Fruit fly (Drosophila melanogaster) Kc167 (cell line): ENCODE data around the gene rost.

ENCODE experiments used
- Myc ChIP-seq: fragments of >200 bp; optimal IDR thresholded peaks from 2 replicates; lab custom pipeline; 2017; ENCODE audit warnings: missing external identifiers
- Sin3A ChIP-seq: fragments of >200 bp; optimal IDR thresholded peaks from 2 replicates; lab custom pipeline; 2018; ENCODE audit warnings: missing external identifiers
- h ChIP-seq: fragments of >200 bp; optimal IDR thresholded peaks from 3 replicates; lab custom pipeline; 2018; ENCODE audit warnings: missing external identifiers
- insv ChIP-seq: fragments of >200 bp; optimal IDR thresholded peaks from 3 replicates; lab custom pipeline; 2018; ENCODE audit warnings: missing external identifiers
- psq ChIP-seq: fragments of >200 bp; optimal IDR thresholded peaks from 2 replicates; lab custom pipeline; 2017; ENCODE audit warnings: missing external identifiers
- ttk ChIP-seq: sonication (Bioruptor generic); optimal IDR thresholded peaks from 2 replicates; lab custom pipeline; 2017; ENCODE audit warnings: missing external identifiers

Gene rost

DNA sequence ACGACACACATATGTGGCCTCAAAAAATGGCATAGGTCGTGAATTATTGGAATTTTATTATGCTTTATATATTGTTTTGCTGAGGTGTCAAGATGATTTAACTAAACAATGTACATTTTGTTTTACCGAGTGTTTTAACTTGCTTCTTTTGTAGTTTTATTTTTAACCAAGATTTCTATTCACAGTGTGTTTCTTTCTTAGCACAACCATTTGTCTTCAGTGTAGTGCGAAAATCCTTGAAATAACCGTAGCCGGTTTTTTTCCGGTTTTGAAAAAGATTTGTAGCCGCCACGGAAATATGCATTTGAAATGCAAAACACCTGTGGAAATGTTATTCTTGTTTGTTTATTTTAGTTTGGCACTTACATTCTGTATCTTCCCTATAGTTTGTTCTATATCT lies 32.2 kb downstream of the rost start:
- TF ChIP-seq Myc = no peak
- no peak for TF ChIP-seq psq (lab: Kevin White, UChicago)
- TF ChIP-seq insv (lab: Kevin White, UChicago) = no peak
- TF ChIP-seq h (lab: Kevin White, UChicago) = no peak
- no peak for TF ChIP-seq Sin3A (lab: Kevin White, UChicago)
- no peak for TF ChIP-seq ttk (lab: Kevin White, UChicago)

DNA sequence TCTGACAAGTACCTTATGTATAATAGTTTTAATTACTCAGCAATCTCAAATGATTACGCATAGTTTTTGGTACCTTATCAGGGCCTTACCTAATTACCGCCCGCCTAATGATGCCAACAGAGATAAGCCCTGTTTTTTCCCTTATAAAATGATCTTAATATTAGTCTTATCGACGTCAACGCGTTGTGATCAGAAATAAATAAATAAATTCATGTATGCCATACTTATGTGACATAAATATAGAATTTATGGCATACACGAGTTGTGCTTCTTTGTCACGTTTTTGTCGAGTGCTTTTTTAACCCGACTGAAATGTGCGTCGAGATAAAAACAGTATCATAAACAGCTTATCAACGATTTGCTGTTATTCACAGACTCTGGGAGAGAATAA lies 33.0 kb downstream of the rost start:
- TF ChIP-seq insv (lab: Kevin White, UChicago) (no peak), Myc (no peak)

DNA sequence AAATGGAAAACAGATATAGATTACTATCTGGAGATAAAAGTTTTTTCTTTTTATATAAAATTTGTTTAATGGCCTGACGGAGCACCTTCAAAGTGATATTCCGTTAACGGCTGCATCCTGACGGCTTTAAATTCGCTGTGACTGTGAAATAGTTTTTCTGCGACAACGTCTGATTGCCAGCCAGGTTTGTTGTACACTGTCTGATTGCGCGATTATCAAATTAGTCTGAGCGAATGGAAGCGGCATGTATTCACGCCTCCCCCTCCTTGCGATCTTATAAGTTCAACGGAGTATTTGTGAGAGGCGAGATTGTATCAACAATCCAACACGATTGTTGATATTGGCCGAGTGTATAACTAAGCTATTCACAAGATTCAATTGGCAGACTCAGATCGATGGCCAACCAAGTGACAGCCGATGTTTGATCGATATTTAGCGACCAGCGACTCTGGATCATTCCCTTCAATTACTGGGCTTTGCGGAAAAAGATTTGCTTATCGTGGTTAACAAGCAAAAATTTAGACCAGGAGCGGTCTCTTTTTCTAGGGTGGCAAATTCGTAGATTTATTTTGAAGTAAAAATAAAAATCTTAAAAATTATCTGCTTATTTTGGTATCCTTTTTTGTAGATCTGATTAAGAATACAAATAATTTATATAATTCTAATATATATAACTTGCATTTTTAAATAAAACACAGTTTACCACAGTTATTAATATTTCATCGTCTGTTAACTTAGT lies 33.6 kb downstream of the rost start:
- TF ChIP-seq psq (lab: Kevin White, UChicago) (no peak), ttk (lab: Kevin White, UChicago) (no peak), Sin3A (lab: Kevin White, UChicago) (no peak), insv (lab: Kevin White, UChicago) (no peak), Myc (no peak), h (lab: Kevin White, UChicago) (no peak)

DNA sequence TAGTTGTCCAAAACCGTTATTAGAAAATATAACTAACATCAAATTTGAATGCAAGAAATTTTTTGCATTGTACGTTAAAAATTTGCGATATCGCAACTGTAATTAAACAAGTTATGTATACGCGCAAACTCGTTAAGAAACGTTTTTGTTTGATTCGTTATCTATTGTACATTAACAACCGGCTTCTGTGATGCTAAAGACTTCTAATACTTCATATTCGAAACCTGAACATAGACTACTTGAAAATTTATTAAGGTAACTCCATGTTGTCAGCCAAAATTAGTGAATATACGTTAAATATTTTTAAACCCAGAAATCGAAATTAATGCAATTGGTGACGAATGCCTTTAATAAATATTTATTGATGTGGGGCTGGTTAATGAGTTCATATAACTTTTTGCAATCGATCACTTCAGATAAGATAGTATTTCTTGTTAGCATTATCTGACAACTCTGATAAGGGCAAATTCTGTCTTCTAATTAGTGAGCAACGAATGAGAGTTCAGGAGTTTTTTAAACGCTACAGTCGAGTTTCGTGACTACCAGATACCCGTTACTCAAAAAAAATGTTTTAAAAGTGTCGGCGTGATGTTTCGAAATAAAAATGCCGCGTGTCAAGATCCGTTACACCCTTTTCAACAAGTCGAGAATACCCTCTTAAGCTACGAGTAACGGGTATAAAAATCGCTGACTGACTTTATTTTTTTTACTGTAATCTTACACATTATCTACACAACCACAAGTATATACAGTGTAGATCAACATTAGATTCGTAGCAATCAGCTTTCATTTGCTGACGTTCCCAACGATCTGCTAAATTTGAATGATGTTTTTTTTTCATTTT lies 36.9 kb downstream of the rost start:
- TF ChIP-seq Sin3A (lab: Kevin White, UChicago) (no peak), insv (lab: Kevin White, UChicago) (no peak), psq (lab: Kevin White, UChicago) (no peak), h (lab: Kevin White, UChicago) (no peak), ttk (lab: Kevin White, UChicago) (no peak), Myc (no peak)

DNA sequence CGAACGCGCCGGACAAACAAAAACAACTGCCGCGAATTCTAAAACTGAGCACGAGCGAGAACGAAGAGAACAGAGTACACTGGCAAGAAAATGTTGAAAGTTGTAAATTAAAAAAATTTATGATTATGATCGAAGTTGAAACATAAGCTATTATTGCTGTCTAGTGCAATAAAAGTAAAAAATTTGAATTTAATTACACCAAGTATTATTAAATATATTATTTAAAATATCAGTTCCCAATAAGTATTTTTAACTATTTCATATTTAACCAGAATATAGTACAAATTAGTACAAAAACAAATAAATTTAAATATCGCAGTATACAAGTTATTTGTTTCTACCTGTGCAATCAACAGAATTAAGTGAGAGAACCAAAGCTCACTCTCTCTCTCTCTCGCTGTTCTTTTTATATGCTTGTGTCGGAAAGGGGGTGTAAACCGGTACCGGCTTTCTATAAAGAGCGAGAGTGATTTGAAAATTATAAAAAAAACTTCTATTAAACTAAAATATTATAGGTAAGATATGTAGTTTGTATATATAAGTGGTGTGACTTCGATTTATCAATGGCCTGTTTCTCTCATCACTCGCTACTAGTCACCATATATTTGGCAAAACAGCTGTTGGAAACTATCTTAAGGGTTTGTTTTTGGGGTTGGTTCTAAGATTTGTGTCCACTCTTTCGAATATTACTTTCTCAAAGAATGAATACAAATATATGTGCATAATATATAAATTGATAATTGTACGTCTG lies 38.0 kb downstream of the rost start, which contains the start of gene C1GalTA:
C1GalTA (minus strand) TSS at position 33 of the 751 bp plus-strand sequence.
- TF ChIP-seq ttk (lab: Kevin White, UChicago) (no peak), psq (lab: Kevin White, UChicago) (no peak), Sin3A (lab: Kevin White, UChicago) (no peak), Myc (no peak), h (lab: Kevin White, UChicago) (no peak), insv (lab: Kevin White, UChicago) (no peak)

DNA sequence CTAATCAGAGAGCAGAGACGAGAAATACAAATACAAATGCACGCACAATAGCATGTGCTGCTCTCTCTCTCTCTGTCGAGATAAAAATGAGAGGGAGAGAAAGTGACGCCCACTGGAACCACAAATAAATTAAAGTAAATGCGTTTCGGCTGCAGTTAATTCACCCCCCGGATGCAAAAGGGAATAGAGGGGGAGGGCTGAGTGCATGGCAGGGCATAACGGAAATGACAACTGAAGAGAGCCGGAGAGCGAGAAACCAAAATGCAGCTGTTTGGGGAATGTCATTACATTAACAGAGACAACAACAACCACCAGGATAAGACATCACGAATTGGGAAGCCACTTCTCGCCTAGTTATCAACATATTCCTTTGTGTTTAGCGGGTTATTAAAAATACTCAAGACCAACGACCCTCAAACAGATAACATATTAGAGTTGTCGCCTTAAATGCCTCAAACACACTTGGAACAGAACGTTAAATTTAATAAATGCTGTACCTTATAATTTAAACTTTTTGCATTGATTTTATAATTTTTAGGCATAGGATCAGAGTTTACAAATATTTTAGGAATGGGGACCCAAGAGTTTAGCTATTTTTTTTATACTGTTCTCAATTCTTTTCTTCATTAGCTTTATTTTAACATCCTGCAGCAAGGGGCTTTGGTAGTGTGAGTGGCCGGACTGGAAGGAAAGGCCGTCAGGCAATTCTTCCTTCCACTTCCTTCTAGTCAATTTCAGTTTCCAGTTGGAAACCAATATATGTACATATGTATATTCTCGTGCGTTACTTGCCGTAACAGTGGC lies 39.2 kb downstream of the rost start:
- TF ChIP-seq ttk (lab: Kevin White, UChicago) (no peak), h (lab: Kevin White, UChicago) (no peak)

DNA sequence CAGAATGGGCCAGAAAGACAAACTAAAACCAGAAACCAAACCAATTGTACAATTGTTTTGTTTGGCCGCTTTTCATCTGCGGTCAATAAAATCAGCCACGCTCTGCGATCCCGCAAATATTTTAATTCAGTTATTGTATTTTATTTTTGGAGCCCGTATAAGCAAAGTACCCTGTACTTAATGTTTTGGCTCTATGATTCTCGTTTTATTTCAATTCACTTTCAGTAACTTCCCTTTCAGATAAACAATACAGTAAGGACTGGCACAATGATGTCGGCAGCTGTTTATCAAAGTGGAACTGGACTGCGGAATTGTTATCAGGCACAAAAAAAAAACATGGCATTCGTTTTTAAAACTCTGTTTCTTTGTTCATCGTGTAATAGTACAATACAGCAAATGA lies 40.7 kb downstream of the rost start:
- no peak for TF ChIP-seq psq (lab: Kevin White, UChicago)
- no peak for TF ChIP-seq insv (lab: Kevin White, UChicago)
- no peak for TF ChIP-seq Myc
- no peak for TF ChIP-seq Sin3A (lab: Kevin White, UChicago)
- no peak for TF ChIP-seq h (lab: Kevin White, UChicago)
- TF ChIP-seq ttk (lab: Kevin White, UChicago) = no peak

DNA sequence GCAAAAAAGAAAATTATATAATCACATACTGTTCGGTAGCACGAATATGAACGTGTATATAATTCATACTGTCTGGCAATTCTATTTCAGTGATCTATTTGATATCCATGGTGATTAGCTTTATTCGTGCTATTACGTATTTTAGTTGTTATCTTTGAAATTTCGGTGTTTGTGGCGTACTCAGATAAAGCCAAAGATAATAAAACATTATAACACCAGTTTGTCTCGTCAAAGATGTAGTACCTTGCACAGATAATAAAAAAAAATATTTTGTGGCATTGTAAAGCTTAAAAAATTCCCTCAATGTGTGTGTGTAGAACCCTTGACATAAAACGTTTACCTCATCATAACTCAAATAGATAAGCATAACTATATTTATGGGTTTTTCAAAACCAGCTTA lies 41.4 kb downstream of the rost start:
- TF ChIP-seq psq (lab: Kevin White, UChicago) (no peak), insv (lab: Kevin White, UChicago) (no peak), Sin3A (lab: Kevin White, UChicago) (no peak), ttk (lab: Kevin White, UChicago) (no peak), h (lab: Kevin White, UChicago) (no peak), Myc (no peak)

DNA sequence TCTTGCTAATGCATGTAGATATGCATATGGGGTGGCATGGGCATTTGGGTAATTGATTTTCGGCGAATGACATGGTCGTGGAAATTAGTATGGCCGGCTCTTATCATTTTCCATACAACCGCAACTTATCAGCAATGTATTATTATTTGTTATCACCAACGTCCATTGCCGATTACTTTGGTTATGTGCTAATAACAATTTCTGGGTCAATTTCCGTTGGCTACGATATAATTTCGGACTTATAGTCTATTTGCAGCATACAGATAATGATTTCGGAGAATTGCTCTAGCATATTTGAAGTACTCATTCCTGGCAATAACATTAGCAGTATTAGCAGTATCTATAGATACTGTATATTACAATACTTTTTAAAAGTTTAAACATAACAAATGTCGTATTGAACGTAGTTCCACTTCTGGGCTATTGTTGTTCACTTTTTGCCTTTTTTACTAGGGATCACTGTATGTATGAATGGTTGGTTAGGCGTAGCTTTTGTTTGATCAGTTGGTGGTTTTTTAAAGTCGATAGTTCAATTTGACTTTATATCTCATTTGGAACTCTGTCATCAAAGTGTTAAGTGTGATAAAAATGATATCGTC lies 42.5 kb downstream of the rost start, which contains the start of gene CG46397:
CG46397 (plus strand) TSS at position 549 of the 599 bp plus-strand sequence.
- TF ChIP-seq psq (lab: Kevin White, UChicago) = no peak
- TF ChIP-seq ttk (lab: Kevin White, UChicago) = no peak
- no peak for TF ChIP-seq h (lab: Kevin White, UChicago)
- TF ChIP-seq insv (lab: Kevin White, UChicago) = no peak
- TF ChIP-seq Sin3A (lab: Kevin White, UChicago) = no peak
- no peak for TF ChIP-seq Myc

DNA sequence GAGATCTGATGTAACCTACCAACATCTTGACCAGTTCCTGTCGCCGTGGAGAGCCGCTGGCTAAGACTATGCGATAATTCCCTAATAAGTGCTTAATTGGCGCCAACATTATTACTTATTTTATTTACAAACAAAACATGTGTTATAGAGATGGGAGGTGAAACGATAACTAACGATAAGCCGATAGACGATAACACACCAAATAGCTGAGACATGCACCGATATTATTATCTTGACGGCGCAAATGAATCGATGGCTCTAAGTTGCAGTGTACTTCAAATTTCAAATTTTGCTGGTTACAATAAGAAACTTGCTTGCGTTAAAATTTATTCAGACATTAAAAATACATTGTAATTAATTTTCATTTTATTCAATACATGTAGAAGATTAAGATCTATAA lies 46.2 kb downstream of the rost start, which contains the start of gene CG9515:
CG9515 (minus strand) TSS at position 148 of the 400 bp plus-strand sequence.
- no peak for TF ChIP-seq insv (lab: Kevin White, UChicago)
- no peak for TF ChIP-seq Myc
- TF ChIP-seq Sin3A (lab: Kevin White, UChicago) = no peak
- no peak for TF ChIP-seq psq (lab: Kevin White, UChicago)
- no peak for TF ChIP-seq ttk (lab: Kevin White, UChicago)
- TF ChIP-seq h (lab: Kevin White, UChicago) = no peak
